Worm (Caenorhabditis elegans): Measurements from ENCODE around the gene srbc-21.

ce11 chrV:2204080-2204479 lies 48.7 kb downstream of the srbc-21 start, which contains the start of gene cyp-33C12:
- TF ChIP-seq snpc-4 (tag; optimal IDR thresholded peaks at IDR 0.05) (no peak), nhr-41 (GFP tag; IDR thresholded peaks at IDR 0.05) (no peak)

Measured in whole organism, L4 larva.